Fruit fly (Drosophila melanogaster): Measurements from ENCODE around the gene Grx3.

Gene Grx3

dm6 chr2L:13373435-13374242, 7.4 kb downstream of the Grx3 start, which contains the start of the genes Bdp1 and CG6565 (continued):
- peak; percentile 97 for TF ChIP-seq klu (GFP tag; IDR thresholded peaks at IDR 0.05)
- TF ChIP-seq CG10959 (GFP tag; IDR thresholded peaks at IDR 0.05) = peak; percentile 90
- peak; percentile 91 for TF ChIP-seq CG17829 (tag; optimal IDR thresholded peaks at IDR 0.05)
- TF ChIP-seq pita (GFP tag; optimal IDR thresholded peaks at IDR 0.05) = no peak
- peak; percentile 96 for TF ChIP-seq Six4 (GFP tag; optimal IDR thresholded peaks at IDR 0.05)
- TF ChIP-seq otp (GFP tag; IDR thresholded peaks at IDR 0.05) = peak; percentile 80
- TF ChIP-seq Hr3 (GFP tag; optimal IDR thresholded peaks at IDR 0.05) = peak; percentile 99
- peak; percentile 88 for TF ChIP-seq CG10274 (GFP tag; optimal IDR thresholded peaks at IDR 0.05)
- TF ChIP-seq H15 (GFP tag; IDR thresholded peaks at IDR 0.05) = peak; percentile 93
- peak; percentile 97 for TF ChIP-seq Mes4 (GFP tag; optimal IDR thresholded peaks at IDR 0.05)
- TF ChIP-seq Atf3 (GFP tag; optimal IDR thresholded peaks at IDR 0.05) = peak; percentile 98
- peak; percentile 79 for TF ChIP-seq CG43689 (GFP tag; IDR thresholded peaks at IDR 0.05)
- TF ChIP-seq CG8765 (GFP tag; IDR thresholded peaks at IDR 0.05) = peak; percentile 95; the same call in 1 of the 2 replicates
- peak; percentile 44 for TF ChIP-seq CG9797 (GFP tag; optimal IDR thresholded peaks at IDR 0.05)
- peak; percentile 8 to 76 for TF ChIP-seq crp (GFP tag; optimal IDR thresholded peaks at IDR 0.05)
- TF ChIP-seq CG6272 (GFP tag; IDR thresholded peaks at IDR 0.05) = peak; percentile 97
- TF ChIP-seq sqz (GFP tag; optimal IDR thresholded peaks at IDR 0.05) = peak; percentile 92
- peak; percentile 98 for TF ChIP-seq phol (tag; optimal IDR thresholded peaks at IDR 0.05)
- TF ChIP-seq ttk (GFP tag; IDR thresholded peaks at IDR 0.05) = peak; percentile 91
- peak; percentile 46 for TF ChIP-seq CG4707 (GFP tag; optimal IDR thresholded peaks at IDR 0.05)
- TF ChIP-seq CG6654 (GFP tag; optimal IDR thresholded peaks at IDR 0.05) = peak; percentile 90
- TF ChIP-seq CG15514 (GFP tag; optimal IDR thresholded peaks at IDR 0.05) = peak; percentile 89
- peak; percentile 44 for TF ChIP-seq pfk (GFP tag; optimal IDR thresholded peaks at IDR 0.05)
- TF ChIP-seq nau (GFP tag; optimal IDR thresholded peaks at IDR 0.05) = no peak
- TF ChIP-seq CG7928 (GFP tag; optimal IDR thresholded peaks at IDR 0.05) = peak; percentile 77
- peak; percentile 79 for TF ChIP-seq MESR4 (GFP tag; optimal IDR thresholded peaks at IDR 0.05)
- TF ChIP-seq CG3995 (GFP tag; optimal IDR thresholded peaks at IDR 0.05) = peak; percentile 95
- peak; percentile 99 for TF ChIP-seq jumu (GFP tag; optimal IDR thresholded peaks at IDR 0.05)
- peak; percentile 99 for TF ChIP-seq CG16815 (GFP tag; optimal IDR thresholded peaks at IDR 0.05)
- peak; percentile 92 for TF ChIP-seq Spps (tag; optimal IDR thresholded peaks at IDR 0.05)
- TF ChIP-seq Dref (GFP tag; IDR thresholded peaks at IDR 0.05) = peak; percentile 26; the same call in 1 of the 2 replicates
- TF ChIP-seq CG5180 (GFP tag; optimal IDR thresholded peaks at IDR 0.05) = peak; percentile 85
- TF ChIP-seq CG4424 (GFP tag; optimal IDR thresholded peaks at IDR 0.05) = peak; percentile 99
- TF ChIP-seq CG6683 (GFP tag; optimal IDR thresholded peaks at IDR 0.05) = peak; percentile 86
- peak; percentile 97 for TF ChIP-seq ab (GFP tag; optimal IDR thresholded peaks at IDR 0.05)
- peak; percentile 91 for TF ChIP-seq ATbp (GFP tag; optimal IDR thresholded peaks at IDR 0.05)
- peak; percentile 99 for TF ChIP-seq slp2 (GFP tag; optimal IDR thresholded peaks at IDR 0.05)
- peak; percentile 90 for TF ChIP-seq CG2202 (tag; optimal IDR thresholded peaks at IDR 0.05)
- TF ChIP-seq Dfd (GFP tag; optimal IDR thresholded peaks at IDR 0.05) = no peak
- no peak for TF ChIP-seq HLH4C (GFP tag; IDR thresholded peaks at IDR 0.05; ENCODE audit: partially characterized antibody)
- TF ChIP-seq CG31365 (tag; optimal IDR thresholded peaks at IDR 0.05) = peak; percentile 31
- TF ChIP-seq bab2 (GFP tag; optimal IDR thresholded peaks at IDR 0.05) = peak; percentile 99
- peak; percentile 96 for TF ChIP-seq CG18764 (GFP tag; optimal IDR thresholded peaks at IDR 0.05)
- TF ChIP-seq CG15479 (GFP tag; optimal IDR thresholded peaks at IDR 0.05) = peak; percentile 77
- peak; percentile 96 for TF ChIP-seq CG15269 (tag; optimal IDR thresholded peaks at IDR 0.05)
- peak; percentile 96 for TF ChIP-seq Neu2 (GFP tag; optimal IDR thresholded peaks at IDR 0.05; ENCODE audit: borderline replicate concordance)
- peak; percentile 99 for TF ChIP-seq nmo (GFP tag; optimal IDR thresholded peaks at IDR 0.05)
- peak; percentile 89 for TF ChIP-seq Optix (GFP tag; IDR thresholded peaks at IDR 0.05)
